Fruit fly (Drosophila melanogaster) S2 (cell line): ENCODE measurements around the gene Sema5c.

Experiments
- CG8478 ChIP-seq: fragments of >200 bp; optimal IDR thresholded peaks from 2 replicates; lab custom pipeline; 2018
- CTCF ChIP-seq, 2 experiments: fragments of >200 bp; optimal IDR thresholded peaks; 2 replicates each; lab custom pipeline; 2018

- TF ChIP-seq CTCF (optimal IDR thresholded peaks at IDR 0.05; lab: Kevin White, UChicago): no peak
- TF ChIP-seq CG8478 (lab: Kevin White, UChicago): no peak
These were observed 36.5 kb upstream of the Sema5c start, which contains the start of gene ssp for dm6 chr3L:12118156-12118555.
